Worm (Caenorhabditis elegans) whole organism, late embryonic: ENCODE results near the gene gck-4.

Experiments used
- C38D4.7 ChIP-seq: fragments of 200-800 bp; sonication (Bioruptor generic); optimal IDR thresholded peaks from 2 replicates; lab custom pipeline; 2018; ENCODE audit warnings: mild to moderate bottlenecking, missing genetic modification characterization, moderate library complexity, missing compliant biosample characterization
- ama-1 ChIP-seq: fragments of 150-350 bp; optimal IDR thresholded peaks from 2 replicates; lab custom pipeline; 2014
- ceh-18 ChIP-seq: sonication (generic microtip); optimal IDR thresholded peaks from 2 replicates; lab custom pipeline; 2016; ENCODE audit warnings: missing genetic modification characterization, missing compliant biosample characterization
- ceh-2 ChIP-seq: sonication (generic microtip); optimal IDR thresholded peaks from 2 replicates; lab custom pipeline; 2016; ENCODE audit warnings: missing genotype, missing genetic modification characterization, missing compliant biosample characterization
- nhr-11 ChIP-seq: fragments of 150-350 bp; optimal IDR thresholded peaks from 2 replicates; lab custom pipeline; 2014; ENCODE audit warnings: missing biosample characterization, missing genetic modification characterization
- pha-4 ChIP-seq: fragments of 150-350 bp; optimal IDR thresholded peaks from 2 replicates; lab custom pipeline; 2018; ENCODE audit warnings: missing biosample characterization, missing genetic modification reagents, missing genetic modification characterization
- unc-55 ChIP-seq: sonication (generic microtip); optimal IDR thresholded peaks from 2 replicates; lab custom pipeline; 2017; ENCODE audit warnings: missing biosample characterization, missing genetic modification reagents, missing genetic modification characterization
- unc-86 ChIP-seq: sonication (generic microtip); optimal IDR thresholded peaks from 2 replicates; lab custom pipeline; 2016; ENCODE audit warnings: missing genetic modification characterization, missing compliant biosample characterization

DNA sequence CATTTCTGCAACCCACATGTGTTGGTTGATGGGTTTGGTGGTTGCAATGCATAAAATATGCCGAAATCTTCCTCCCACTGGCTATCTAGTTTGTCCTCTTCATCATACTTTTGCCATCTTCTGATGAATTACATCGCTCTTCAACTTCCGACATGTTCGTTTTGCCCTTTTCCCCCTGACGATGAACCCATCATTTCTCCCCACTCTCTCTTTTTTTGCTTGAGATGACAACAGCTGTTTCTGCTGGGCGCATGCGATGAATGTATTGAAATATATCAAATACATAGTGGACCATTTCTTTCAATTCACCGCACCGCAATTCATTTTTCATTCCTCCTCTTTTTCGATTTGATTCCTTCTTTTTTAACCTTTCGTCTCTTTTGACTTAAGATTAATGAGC is 6.0 kb upstream of the gck-4 start:
- TF ChIP-seq ama-1 (lab: Kevin White, UChicago) (no peak), ceh-18 (tag; lab: Kevin White, UChicago) (peak; percentile 8), pha-4 (tag; lab: Kevin White, UChicago) (no peak), unc-86 (tag; lab: Kevin White, UChicago) (no peak), C38D4.7 (no peak), unc-55 (GFP tag; lab: Kevin White, UChicago) (no peak), nhr-11 (tag; lab: Kevin White, UChicago) (no peak), ceh-2 (tag; lab: Kevin White, UChicago) (no peak)
